Worm (Caenorhabditis elegans) whole organism, midembryonic: ENCODE results near the gene Y49F6C.6.

ENCODE experiments used
- T22C8.4 ChIP-seq: fragments of 200-800 bp; sonication (Bioruptor generic); IDR thresholded peaks from 2 replicates; pipeline ENCODE4 v1.3.6; 2022; ENCODE audit warnings: missing genetic modification characterization, missing compliant biosample characterization
- cog-1 ChIP-seq: sonication (generic microtip); optimal IDR thresholded peaks from 2 replicates; lab custom pipeline; 2016; ENCODE audit warnings: missing genetic modification characterization, missing compliant biosample characterization
- flt-1 ChIP-seq: fragments of 200-800 bp; sonication (Bioruptor generic); IDR thresholded peaks from 2 replicates; pipeline ENCODE4 v1.3.6; 2022; ENCODE audit warnings: missing genetic modification characterization, missing compliant biosample characterization
- klf-2 ChIP-seq: fragments of 200-800 bp; sonication (Bioruptor generic); conservative IDR thresholded peaks from 2 replicates; pipeline ENCODE4 v1.3.6; 2022; ENCODE audit warnings: missing genetic modification reagents, missing genetic modification characterization, missing compliant biosample characterization
- med-1 ChIP-seq: sonication (generic microtip); optimal IDR thresholded peaks from 2 replicates; lab custom pipeline; 2017; ENCODE audit warnings: missing genetic modification characterization, mild to moderate bottlenecking, missing compliant biosample characterization, antibody characterized with exemption, missing genetic modification reagents; ENCODE audit not compliant: insufficient read depth
- ref-1 ChIP-seq: fragments of 200-800 bp; sonication (Bioruptor generic); conservative IDR thresholded peaks from 2 replicates; pipeline ENCODE4 v1.3.6; 2022; ENCODE audit warnings: missing genetic modification reagents, missing genetic modification characterization, missing compliant biosample characterization
- tab-1 ChIP-seq: fragments of 200-800 bp; sonication (Bioruptor generic); IDR thresholded peaks from 2 replicates; pipeline ENCODE4 v1.3.6; 2022; ENCODE audit warnings: missing genetic modification characterization, missing compliant biosample characterization
- ztf-23 ChIP-seq: fragments of 200-800 bp; sonication (Bioruptor generic); IDR thresholded peaks from 2 replicates; pipeline ENCODE4 v1.3.6; 2022; ENCODE audit warnings: missing genetic modification reagents, missing genetic modification characterization, missing compliant biosample characterization
- ztf-29 ChIP-seq: fragments of 200-800 bp; sonication (Bioruptor generic); IDR thresholded peaks from 2 replicates; pipeline ENCODE4 v1.3.6; 2022; ENCODE audit warnings: missing genetic modification reagents, missing genetic modification characterization, missing compliant biosample characterization

Gene Y49F6C.6

ce11 chrII:3338556-3338955, 28.4 kb downstream of the Y49F6C.6 start, which contains the start of gene F14D2.7:
Gene F14D2.7, minus strand, starts transcription at chrII:3338656.
- TF ChIP-seq tab-1 (GFP tag; lab: Robert Waterston, UW) (no peak), ztf-23 (GFP tag; lab: Robert Waterston, UW) (no peak), cog-1 (tag; lab: Kevin White, UChicago) (no peak), ztf-29 (no peak), T22C8.4 (GFP tag; lab: Robert Waterston, UW) (no peak), ref-1 (GFP tag; lab: Robert Waterston, UW) (no peak), klf-2 (no peak), flt-1 (GFP tag; lab: Robert Waterston, UW) (no peak), med-1 (no peak)

- TF ChIP-seq T22C8.4 (GFP tag; lab: Robert Waterston, UW) (no peak), flt-1 (GFP tag; lab: Robert Waterston, UW) (no peak), klf-2 (no peak), ref-1 (GFP tag; lab: Robert Waterston, UW) (no peak), ztf-23 (GFP tag; lab: Robert Waterston, UW) (no peak), ztf-29 (no peak), tab-1 (GFP tag; lab: Robert Waterston, UW) (no peak), cog-1 (tag; lab: Kevin White, UChicago) (no peak), med-1 (no peak)
These were observed 30.0 kb downstream of the Y49F6C.6 start, which contains the start of gene F14D2.19 for ce11 chrII:3337039-3337438. Gene F14D2.19, minus strand, starts transcription at chrII:3337139.

ce11 chrII:3332039-3332438, 35.0 kb downstream of the Y49F6C.6 start, which contains the start of gene irld-27:
Gene irld-27, plus strand, starts transcription at chrII:3332339.
- TF ChIP-seq flt-1 (GFP tag; lab: Robert Waterston, UW) (no peak), med-1 (no peak), cog-1 (tag; lab: Kevin White, UChicago) (no peak), T22C8.4 (GFP tag; lab: Robert Waterston, UW) (no peak), ref-1 (GFP tag; lab: Robert Waterston, UW) (no peak), klf-2 (no peak), ztf-29 (no peak), ztf-23 (GFP tag; lab: Robert Waterston, UW) (no peak), tab-1 (GFP tag; lab: Robert Waterston, UW) (no peak)

ce11 chrII:3327104-3327503, 39.9 kb downstream of the Y49F6C.6 start, which contains the start of gene Y46D2A.3:
Gene Y46D2A.3, minus strand, starts transcription at chrII:3327204.
- TF ChIP-seq T22C8.4 (GFP tag; lab: Robert Waterston, UW) (no peak), cog-1 (tag; lab: Kevin White, UChicago) (no peak), ztf-23 (GFP tag; lab: Robert Waterston, UW) (no peak), flt-1 (GFP tag; lab: Robert Waterston, UW) (no peak), ref-1 (GFP tag; lab: Robert Waterston, UW) (no peak), tab-1 (GFP tag; lab: Robert Waterston, UW) (no peak), ztf-29 (no peak), med-1 (no peak), klf-2 (no peak)

ce11 chrII:3323179-3323578, 43.8 kb downstream of the Y49F6C.6 start, which contains the start of gene Y46D2A.2:
Gene Y46D2A.2, minus strand, starts transcription at chrII:3323279.
- TF ChIP-seq T22C8.4 (GFP tag; lab: Robert Waterston, UW) (no peak), ztf-23 (GFP tag; lab: Robert Waterston, UW) (no peak), tab-1 (GFP tag; lab: Robert Waterston, UW) (no peak), cog-1 (tag; lab: Kevin White, UChicago) (no peak), med-1 (no peak), ztf-29 (no peak), flt-1 (GFP tag; lab: Robert Waterston, UW) (no peak), ref-1 (GFP tag; lab: Robert Waterston, UW) (no peak), klf-2 (no peak)

ce11 chrII:3322257-3322656, 44.7 kb downstream of the Y49F6C.6 start, which contains the start of gene Y46D2A.1:
Gene Y46D2A.1, plus strand, starts transcription at chrII:3322557.
- TF ChIP-seq med-1 = no peak
- TF ChIP-seq cog-1 (tag; lab: Kevin White, UChicago) = no peak
- TF ChIP-seq ref-1 (GFP tag; lab: Robert Waterston, UW) = no peak
- TF ChIP-seq flt-1 (GFP tag; lab: Robert Waterston, UW) = no peak
- no peak for TF ChIP-seq tab-1 (GFP tag; lab: Robert Waterston, UW)
- no peak for TF ChIP-seq klf-2
- no peak for TF ChIP-seq T22C8.4 (GFP tag; lab: Robert Waterston, UW)
- no peak for TF ChIP-seq ztf-23 (GFP tag; lab: Robert Waterston, UW)
- no peak for TF ChIP-seq ztf-29

ce11 chrII:3318839-3319238, 48.2 kb downstream of the Y49F6C.6 start:
- no peak for TF ChIP-seq klf-2
- no peak for TF ChIP-seq flt-1 (GFP tag; lab: Robert Waterston, UW)
